Fruit fly (Drosophila melanogaster): Measurements from ENCODE around the gene Grip.

Gene Grip

DNA sequence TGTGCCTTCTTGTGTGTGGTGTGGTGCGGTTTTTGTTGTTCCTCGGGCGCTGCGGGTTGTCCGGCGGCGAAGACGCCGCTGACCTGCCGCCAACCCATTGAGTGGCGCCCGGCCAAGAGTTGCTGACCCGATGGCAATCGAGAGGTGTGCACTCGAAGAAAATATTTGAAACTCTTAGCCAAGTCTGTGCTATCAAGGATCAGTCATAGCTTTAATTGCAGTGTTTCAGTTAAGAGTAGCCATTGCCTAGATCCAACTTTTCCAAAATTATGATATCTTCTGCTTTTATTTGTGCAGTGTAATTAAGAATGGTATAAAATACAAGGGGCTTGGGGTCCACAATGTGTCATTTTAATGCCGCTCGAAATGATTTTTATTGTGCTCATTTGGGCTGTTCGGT lies 58.6 kb downstream of the Grip start:
- no peak for TF ChIP-seq Clk (GFP tag; optimal IDR thresholded peaks at IDR 0.05)
- no peak for TF ChIP-seq CG5204 (GFP tag; optimal IDR thresholded peaks at IDR 0.05)
- TF ChIP-seq kay (GFP tag; ENCODE audit: borderline replicate concordance), result no peak
- TF ChIP-seq CG7101 (tag; optimal IDR thresholded peaks at IDR 0.05), result no peak
- TF ChIP-seq toe (GFP tag; optimal IDR thresholded peaks at IDR 0.05), result no peak
- no peak for TF ChIP-seq cnc (optimal IDR thresholded peaks at IDR 0.05)
- TF ChIP-seq CG33017 (tag; optimal IDR thresholded peaks at IDR 0.05), result no peak
- no peak for TF ChIP-seq cic (GFP tag; optimal IDR thresholded peaks at IDR 0.05)
- TF ChIP-seq CG11617 (GFP tag; optimal IDR thresholded peaks at IDR 0.05), result no peak
- TF ChIP-seq CG1620 (GFP tag; optimal IDR thresholded peaks at IDR 0.05), result no peak
- TF ChIP-seq ovo (GFP tag; optimal IDR thresholded peaks at IDR 0.05), result no peak
- TF ChIP-seq bab1 (GFP tag; optimal IDR thresholded peaks at IDR 0.05), result no peak
- no peak for TF ChIP-seq tj (GFP tag; optimal IDR thresholded peaks at IDR 0.05)
- TF ChIP-seq Mnt (GFP tag; optimal IDR thresholded peaks at IDR 0.05), result no peak
- no peak for TF ChIP-seq pad (GFP tag; optimal IDR thresholded peaks at IDR 0.05)
- TF ChIP-seq Crg-1 (GFP tag; optimal IDR thresholded peaks at IDR 0.05), result no peak
- TF ChIP-seq Hr96 (GFP tag; optimal IDR thresholded peaks at IDR 0.05), result no peak
- TF ChIP-seq CG14711 (tag; optimal IDR thresholded peaks at IDR 0.05), result no peak

DNA sequence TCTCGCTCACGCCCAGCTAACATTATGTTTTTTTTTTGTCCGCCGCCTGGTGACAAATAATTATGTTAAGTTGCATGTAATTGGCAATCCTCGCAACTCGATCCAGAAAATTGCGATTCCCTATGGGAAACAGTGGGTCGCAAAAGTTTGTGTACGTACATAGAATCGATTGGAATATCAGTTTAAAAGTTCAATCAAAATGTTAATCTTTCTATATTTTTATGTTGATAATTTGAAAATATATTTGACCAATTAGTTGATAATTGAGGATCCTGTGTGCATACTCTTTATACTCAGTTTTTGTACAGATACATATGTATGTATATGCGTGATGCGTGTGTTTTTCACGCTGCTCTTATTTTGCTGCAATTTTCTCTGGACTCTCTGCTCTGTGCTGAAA lies 61.8 kb downstream of the Grip start:
- TF ChIP-seq bab1 (GFP tag; optimal IDR thresholded peaks at IDR 0.05) (no peak), ovo (GFP tag; optimal IDR thresholded peaks at IDR 0.05) (no peak)

DNA sequence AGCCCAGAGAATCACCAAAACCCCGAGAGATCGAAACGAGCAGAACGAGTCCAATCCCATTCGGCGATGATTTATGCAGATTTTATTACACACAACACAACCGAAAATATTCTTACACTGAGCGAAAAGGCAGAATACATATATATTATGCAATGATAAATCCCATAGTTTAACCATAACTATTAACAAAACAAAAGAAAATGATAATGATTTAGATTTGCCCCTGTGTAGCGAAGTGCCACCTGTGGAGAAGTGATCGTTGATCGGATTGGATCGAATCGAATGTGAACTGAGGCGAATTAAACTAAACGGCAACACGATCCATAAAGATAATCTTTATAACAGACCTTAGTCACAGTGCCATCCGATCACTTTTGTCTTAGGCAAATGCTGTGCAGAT lies 62.9 kb downstream of the Grip start:
- TF ChIP-seq bab1 (GFP tag; optimal IDR thresholded peaks at IDR 0.05), result no peak
- no peak for TF ChIP-seq Clk (GFP tag; optimal IDR thresholded peaks at IDR 0.05)
- no peak for TF ChIP-seq CG12768 (GFP tag; optimal IDR thresholded peaks at IDR 0.05)
- no peak for TF ChIP-seq CG11617 (GFP tag; optimal IDR thresholded peaks at IDR 0.05)
- no peak for TF ChIP-seq ovo (GFP tag; optimal IDR thresholded peaks at IDR 0.05)
- TF ChIP-seq cnc (optimal IDR thresholded peaks at IDR 0.05), result no peak
- no peak for TF ChIP-seq CG7101 (tag; optimal IDR thresholded peaks at IDR 0.05)
- TF ChIP-seq Crg-1 (GFP tag; optimal IDR thresholded peaks at IDR 0.05), result no peak
- TF ChIP-seq tj (GFP tag; optimal IDR thresholded peaks at IDR 0.05), result no peak
- TF ChIP-seq CG14711 (tag; optimal IDR thresholded peaks at IDR 0.05), result no peak
- TF ChIP-seq CG1620 (GFP tag; optimal IDR thresholded peaks at IDR 0.05), result no peak
- TF ChIP-seq CG7045 (GFP tag; optimal IDR thresholded peaks at IDR 0.05), result no peak
- TF ChIP-seq toe (GFP tag; optimal IDR thresholded peaks at IDR 0.05), result no peak
- TF ChIP-seq pad (GFP tag; optimal IDR thresholded peaks at IDR 0.05), result no peak
- TF ChIP-seq kay (GFP tag; ENCODE audit: borderline replicate concordance), result no peak
- no peak for TF ChIP-seq CG5204 (GFP tag; optimal IDR thresholded peaks at IDR 0.05)
- TF ChIP-seq CG33017 (tag; optimal IDR thresholded peaks at IDR 0.05), result no peak

DNA sequence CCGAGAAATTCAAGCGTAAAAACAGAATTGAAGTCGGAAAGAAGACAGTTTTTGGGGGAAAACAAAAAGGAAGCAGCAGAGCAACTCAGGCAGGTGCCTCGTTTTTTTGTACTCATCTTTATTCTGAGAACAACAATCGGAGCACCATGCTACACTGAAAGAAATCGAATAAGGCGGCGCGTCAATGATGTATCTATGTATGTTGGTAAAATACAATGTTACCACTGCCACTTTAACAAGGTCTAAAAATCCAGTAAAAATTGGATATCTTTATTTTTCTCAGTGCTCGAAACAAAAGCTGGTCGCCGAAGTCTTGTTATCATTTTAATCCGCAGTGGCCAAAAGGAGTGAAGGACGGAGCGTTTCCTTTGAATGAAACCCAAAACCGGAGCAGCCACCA lies 63.9 kb downstream of the Grip start:
- TF ChIP-seq cic (GFP tag; optimal IDR thresholded peaks at IDR 0.05), result no peak
- TF ChIP-seq toe (GFP tag; optimal IDR thresholded peaks at IDR 0.05), result no peak
- TF ChIP-seq CG7045 (GFP tag; optimal IDR thresholded peaks at IDR 0.05), result no peak
- no peak for TF ChIP-seq cnc (optimal IDR thresholded peaks at IDR 0.05)
- no peak for TF ChIP-seq Hr96 (GFP tag; optimal IDR thresholded peaks at IDR 0.05)
- TF ChIP-seq ovo (GFP tag; optimal IDR thresholded peaks at IDR 0.05), result no peak
- no peak for TF ChIP-seq Crg-1 (GFP tag; optimal IDR thresholded peaks at IDR 0.05)
- no peak for TF ChIP-seq CG14711 (tag; optimal IDR thresholded peaks at IDR 0.05)
- no peak for TF ChIP-seq kay (GFP tag; ENCODE audit: borderline replicate concordance)
- no peak for TF ChIP-seq CG5204 (GFP tag; optimal IDR thresholded peaks at IDR 0.05)

DNA sequence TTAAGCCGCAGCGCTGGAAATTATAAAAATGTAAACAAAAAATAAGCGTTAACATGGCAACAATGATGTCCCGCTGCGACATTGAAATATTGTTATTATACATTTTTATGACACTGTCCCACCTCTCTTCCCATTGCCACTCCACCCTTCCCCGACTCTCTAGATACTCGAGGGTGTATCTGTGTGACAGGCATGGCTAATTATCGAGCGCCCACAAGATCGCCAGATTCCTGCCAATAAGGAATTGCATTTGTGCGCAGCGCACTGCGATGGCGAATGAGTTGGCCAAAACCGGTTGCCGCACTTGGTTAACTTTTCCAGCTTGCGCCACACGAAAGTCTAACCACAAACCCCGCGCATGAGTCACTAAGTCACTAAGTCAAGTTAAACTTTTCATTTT lies 64.5 kb downstream of the Grip start:
- TF ChIP-seq pad (GFP tag; optimal IDR thresholded peaks at IDR 0.05) (no peak), Mnt (GFP tag; optimal IDR thresholded peaks at IDR 0.05) (no peak), CG11617 (GFP tag; optimal IDR thresholded peaks at IDR 0.05) (no peak), cnc (optimal IDR thresholded peaks at IDR 0.05) (no peak), ovo (GFP tag; optimal IDR thresholded peaks at IDR 0.05) (no peak), CG7045 (GFP tag; optimal IDR thresholded peaks at IDR 0.05) (no peak), CG12768 (GFP tag; optimal IDR thresholded peaks at IDR 0.05) (no peak)

DNA sequence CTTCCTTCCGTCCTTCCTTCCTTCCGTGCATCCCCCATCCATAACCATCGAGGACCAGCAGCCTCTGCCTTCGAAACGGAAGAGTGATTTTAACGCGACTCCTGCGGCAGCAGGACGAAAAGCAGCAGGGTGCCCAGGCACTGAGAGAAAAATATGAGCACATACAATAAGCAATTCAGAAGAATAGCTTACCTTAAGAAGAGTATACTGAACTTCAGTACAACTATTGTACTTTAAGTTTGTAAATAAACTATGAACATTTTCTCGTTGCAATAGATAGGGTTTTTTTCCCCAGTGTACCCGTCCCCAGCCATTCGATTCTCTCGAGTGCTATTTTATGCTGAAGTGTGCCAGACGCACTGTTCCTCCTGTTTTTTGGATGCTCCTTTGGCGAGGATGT lies 65.6 kb downstream of the Grip start:
- TF ChIP-seq CG7045 (GFP tag; optimal IDR thresholded peaks at IDR 0.05), result no peak
- no peak for TF ChIP-seq toe (GFP tag; optimal IDR thresholded peaks at IDR 0.05)
- TF ChIP-seq Hr96 (GFP tag; optimal IDR thresholded peaks at IDR 0.05), result no peak
- TF ChIP-seq CG1620 (GFP tag; optimal IDR thresholded peaks at IDR 0.05), result no peak
- no peak for TF ChIP-seq kay (GFP tag; ENCODE audit: borderline replicate concordance)
- no peak for TF ChIP-seq CG12768 (GFP tag; optimal IDR thresholded peaks at IDR 0.05)
- TF ChIP-seq CG33017 (tag; optimal IDR thresholded peaks at IDR 0.05), result no peak
- TF ChIP-seq Clk (GFP tag; optimal IDR thresholded peaks at IDR 0.05), result no peak
- no peak for TF ChIP-seq CG14711 (tag; optimal IDR thresholded peaks at IDR 0.05)
- TF ChIP-seq CG7101 (tag; optimal IDR thresholded peaks at IDR 0.05), result no peak

DNA sequence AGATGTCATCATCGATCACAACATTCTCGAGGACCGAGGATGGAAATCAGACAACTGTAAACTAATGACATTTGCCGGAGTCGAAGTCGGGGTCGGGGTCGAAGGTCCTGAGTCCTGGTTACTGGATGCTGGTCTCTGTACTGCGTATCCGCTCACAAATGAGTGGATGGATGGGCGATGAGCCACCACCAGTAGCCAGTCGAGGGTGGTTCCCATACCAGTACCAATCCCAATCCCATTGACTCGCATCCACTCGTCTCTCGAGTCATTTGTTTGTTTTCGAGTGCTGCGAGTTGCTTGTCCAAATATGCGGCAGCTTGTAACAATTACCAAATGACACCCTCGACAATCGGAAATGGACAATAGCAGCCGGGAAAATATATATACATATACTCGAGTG lies 66.7 kb downstream of the Grip start:
- TF ChIP-seq bab1 (GFP tag; optimal IDR thresholded peaks at IDR 0.05) (no peak), tj (GFP tag; optimal IDR thresholded peaks at IDR 0.05) (no peak), kay (GFP tag; ENCODE audit: borderline replicate concordance) (no peak), CG12768 (GFP tag; optimal IDR thresholded peaks at IDR 0.05) (no peak), CG14711 (tag; optimal IDR thresholded peaks at IDR 0.05) (no peak), Mnt (GFP tag; optimal IDR thresholded peaks at IDR 0.05) (no peak), ovo (GFP tag; optimal IDR thresholded peaks at IDR 0.05) (no peak), Crg-1 (GFP tag; optimal IDR thresholded peaks at IDR 0.05) (no peak), CG33017 (tag; optimal IDR thresholded peaks at IDR 0.05) (no peak), cic (GFP tag; optimal IDR thresholded peaks at IDR 0.05) (no peak), CG7045 (GFP tag; optimal IDR thresholded peaks at IDR 0.05) (no peak), CG7101 (tag; optimal IDR thresholded peaks at IDR 0.05) (no peak)
